Fruit fly (Drosophila melanogaster) S2 (cell line): Measurements from ENCODE around the gene CG9338.

ENCODE experiments used
- CG8478 ChIP-seq: fragments of >200 bp; optimal IDR thresholded peaks from 2 replicates; lab custom pipeline; 2018
- CTCF ChIP-seq, 2 experiments: fragments of >200 bp; optimal IDR thresholded peaks; 2 replicates each; lab custom pipeline; 2018

Gene CG9338

DNA sequence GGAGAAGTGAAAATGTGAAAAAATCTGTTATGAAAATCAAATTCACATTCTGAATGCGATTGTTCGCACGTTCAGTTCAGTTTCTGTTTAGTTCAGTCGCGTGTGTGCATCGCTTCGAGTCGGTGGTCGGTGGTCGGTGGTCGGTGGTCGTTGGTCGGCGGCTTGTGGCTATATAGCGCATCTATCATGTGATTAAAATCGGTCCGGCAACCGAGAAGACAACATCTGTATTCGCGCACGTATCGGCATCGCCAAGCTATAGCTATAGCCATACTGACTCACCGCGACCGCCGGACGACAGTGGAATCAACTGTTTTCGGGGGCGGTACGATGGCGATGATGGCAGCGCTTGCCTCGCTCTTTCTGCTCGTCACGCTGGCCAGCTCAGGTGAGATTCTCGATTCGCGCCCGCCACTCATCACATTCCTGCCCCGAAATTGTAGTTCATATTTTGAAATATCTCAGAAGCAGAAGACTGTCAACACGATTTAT, 4.8 kb downstream of the CG9338 start, which contains the start of gene CG14401:
CG14401 (plus strand) TSS at position 51 of the 492 bp plus-strand sequence.
- no peak for TF ChIP-seq CTCF (optimal IDR thresholded peaks at IDR 0.05; lab: Kevin White, UChicago)
- TF ChIP-seq CG8478 (lab: Kevin White, UChicago): no peak

dm6 chr2L:20874514-20874913, 9.5 kb downstream of the CG9338 start:
- no peak for TF ChIP-seq CG8478 (lab: Kevin White, UChicago)
- peak in 1 of 2 experiments; percentile 26 for TF ChIP-seq CTCF (optimal IDR thresholded peaks at IDR 0.05; lab: Kevin White, UChicago)

DNA sequence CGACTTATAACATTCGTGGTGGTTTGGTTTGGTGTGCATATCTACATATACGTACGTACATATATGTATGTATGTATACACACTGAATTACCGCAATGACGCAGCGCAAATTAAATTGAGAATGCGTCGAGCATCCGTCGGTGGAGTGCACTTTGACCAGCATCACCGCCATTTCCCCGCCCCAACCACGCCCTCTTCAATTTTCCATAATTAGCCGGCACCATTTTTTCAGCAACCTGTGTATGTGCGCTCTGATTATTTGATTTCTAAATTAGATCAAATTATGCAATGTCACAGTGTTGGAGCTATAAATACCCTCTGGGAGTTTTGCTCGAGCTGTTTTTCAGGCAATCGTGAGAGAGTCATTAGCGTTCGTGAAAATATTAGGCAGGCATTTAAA, 13.0 kb downstream of the CG9338 start:
- TF ChIP-seq CTCF (optimal IDR thresholded peaks at IDR 0.05; lab: Kevin White, UChicago) (no peak), CG8478 (lab: Kevin White, UChicago) (no peak)

dm6 chr2L:20878463-20878862, 13.4 kb downstream of the CG9338 start:
- no peak for TF ChIP-seq CG8478 (lab: Kevin White, UChicago)
- no peak for TF ChIP-seq CTCF (optimal IDR thresholded peaks at IDR 0.05; lab: Kevin White, UChicago)

- no peak for TF ChIP-seq CG8478 (lab: Kevin White, UChicago)
- no peak for TF ChIP-seq CTCF (optimal IDR thresholded peaks at IDR 0.05; lab: Kevin White, UChicago)
Observed at dm6 chr2L:20879567-20880141, 14.6 kb downstream of the CG9338 start.

DNA sequence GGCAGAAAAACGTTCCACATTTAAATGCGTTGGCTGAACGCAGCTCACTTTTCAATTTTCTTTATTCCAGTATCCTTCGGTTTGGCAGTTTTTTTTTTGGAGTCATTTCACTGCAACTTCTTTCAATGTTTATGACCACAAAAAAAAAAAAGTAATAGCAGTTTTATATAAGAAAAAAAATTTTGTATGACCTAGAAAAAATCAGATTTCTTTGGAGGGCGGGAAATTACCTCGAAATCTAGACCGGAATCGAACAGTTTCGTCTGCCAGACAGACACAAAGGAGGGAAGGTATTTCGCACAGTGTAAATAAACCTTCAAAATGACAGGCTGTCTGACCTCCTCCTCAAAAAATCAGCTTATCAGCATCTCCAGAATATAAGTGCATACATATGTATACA, 15.5 kb downstream of the CG9338 start:
- no peak for TF ChIP-seq CG8478 (lab: Kevin White, UChicago)
- no peak for TF ChIP-seq CTCF (optimal IDR thresholded peaks at IDR 0.05; lab: Kevin White, UChicago)

DNA sequence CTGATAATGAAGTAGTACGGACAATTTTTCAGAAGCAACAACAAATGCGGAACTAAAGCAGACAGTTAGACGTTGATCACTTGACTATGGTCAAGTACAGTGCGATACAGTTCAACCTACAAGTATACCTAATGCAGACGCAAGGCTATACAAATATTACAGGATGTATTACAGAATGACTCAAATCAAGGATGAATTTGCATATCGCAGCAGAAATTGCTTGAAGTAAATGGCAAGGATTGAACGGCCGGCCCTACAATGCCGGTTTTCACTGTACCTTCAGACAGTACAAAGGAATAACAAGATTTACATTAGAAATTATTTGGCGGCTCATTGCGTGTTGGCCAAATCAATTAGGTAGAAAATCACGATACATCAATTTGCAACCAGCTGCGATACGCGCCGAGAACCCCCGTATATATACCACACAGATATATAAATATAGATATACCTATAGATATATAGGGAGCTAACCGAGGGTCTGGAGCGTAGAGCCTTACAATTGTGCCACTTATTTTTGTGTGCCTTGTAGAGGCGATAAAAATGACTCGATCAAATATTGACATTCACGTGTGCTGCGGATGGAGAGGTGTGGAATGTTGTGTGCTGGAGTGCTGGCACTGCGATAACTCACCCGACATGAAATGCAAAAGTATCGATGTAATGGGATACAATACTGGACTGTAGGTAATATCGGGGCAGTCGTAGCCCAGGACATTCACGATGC, 16.5 kb downstream of the CG9338 start:
- TF ChIP-seq CG8478 (lab: Kevin White, UChicago): no peak
- no peak for TF ChIP-seq CTCF (optimal IDR thresholded peaks at IDR 0.05; lab: Kevin White, UChicago)

- no peak for TF ChIP-seq CG8478 (lab: Kevin White, UChicago)
- TF ChIP-seq CTCF (optimal IDR thresholded peaks at IDR 0.05; lab: Kevin White, UChicago): no peak
Observed at dm6 chr2L:20883097-20883496, 18.1 kb downstream of the CG9338 start.

DNA sequence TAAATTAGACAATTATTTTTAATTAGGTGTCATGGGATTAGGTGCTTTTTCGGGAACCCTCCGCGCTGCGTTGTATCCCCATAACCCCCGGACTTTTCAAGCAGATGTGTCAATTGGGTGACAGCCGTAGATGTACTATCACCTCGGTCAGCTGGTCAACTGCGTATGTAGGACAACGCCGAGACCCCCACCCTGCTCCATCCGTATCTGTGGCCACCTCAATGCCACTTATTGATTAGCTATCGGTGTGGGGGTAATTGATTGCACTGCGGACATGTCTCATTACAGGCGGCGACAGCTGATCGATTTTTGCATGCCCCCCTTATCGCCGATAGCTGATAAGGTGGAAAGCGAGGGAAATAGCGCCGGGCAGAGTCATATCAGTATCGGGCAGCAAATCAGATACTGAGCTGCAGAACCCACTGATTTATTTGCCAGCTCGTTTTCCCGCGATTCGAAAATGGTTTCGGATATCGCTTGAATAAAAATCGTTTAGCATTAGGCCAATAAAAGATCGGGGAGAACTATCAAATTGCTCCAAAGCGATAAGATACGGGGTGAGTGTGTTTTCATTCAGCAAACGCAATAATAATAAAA, 18.7 kb downstream of the CG9338 start:
- TF ChIP-seq CG8478 (lab: Kevin White, UChicago): no peak

DNA sequence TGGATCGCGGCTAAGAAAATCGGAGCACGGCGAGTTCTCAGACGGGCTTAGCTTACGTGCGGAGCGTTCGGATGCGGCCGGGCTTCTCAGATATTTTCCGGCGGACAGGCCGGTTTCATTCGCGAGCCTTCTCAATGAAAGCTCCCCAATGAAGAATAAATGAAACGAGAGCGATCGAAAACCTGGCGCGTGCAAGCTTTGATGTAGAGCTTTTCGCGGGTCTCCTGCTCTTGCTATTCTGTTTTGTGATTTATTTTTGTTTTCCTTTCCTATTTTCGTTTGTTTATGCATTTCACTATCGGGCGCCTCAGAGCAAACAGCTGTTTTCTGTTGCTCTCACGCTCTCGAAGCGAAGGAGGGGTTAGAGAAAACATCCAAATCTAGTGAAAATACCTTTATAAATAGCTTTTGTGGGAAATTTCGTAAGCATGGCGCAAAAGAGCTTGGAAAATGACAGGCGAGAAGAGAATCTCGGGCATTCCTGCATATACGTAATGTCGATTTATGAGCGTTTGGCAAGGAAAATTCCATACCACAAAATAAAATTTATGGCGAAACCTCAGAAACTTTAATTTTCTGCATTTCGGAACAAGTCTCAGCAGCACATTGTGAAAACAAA, 21.0 kb downstream of the CG9338 start:
- no peak for TF ChIP-seq CTCF (optimal IDR thresholded peaks at IDR 0.05; lab: Kevin White, UChicago)
- TF ChIP-seq CG8478 (lab: Kevin White, UChicago): no peak

DNA sequence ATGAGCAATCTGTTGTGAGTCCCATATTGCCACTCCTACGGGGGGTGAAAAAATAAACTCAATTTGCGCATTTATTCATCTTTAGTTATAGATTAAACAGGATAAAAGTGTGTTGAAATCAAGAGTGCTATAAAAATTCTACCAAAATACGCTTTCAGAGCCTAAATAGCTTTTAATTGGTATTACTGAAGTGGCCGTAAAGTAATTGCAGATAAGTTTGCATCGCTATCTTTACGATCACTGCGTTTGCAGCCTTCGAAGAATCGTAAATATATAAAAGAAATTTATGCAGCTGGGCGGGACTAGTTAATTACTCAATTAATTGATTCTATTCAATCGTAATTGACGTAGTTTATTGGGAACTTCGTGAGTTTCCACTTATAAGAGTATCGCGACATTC, 22.3 kb downstream of the CG9338 start:
- TF ChIP-seq CG8478 (lab: Kevin White, UChicago): no peak

DNA sequence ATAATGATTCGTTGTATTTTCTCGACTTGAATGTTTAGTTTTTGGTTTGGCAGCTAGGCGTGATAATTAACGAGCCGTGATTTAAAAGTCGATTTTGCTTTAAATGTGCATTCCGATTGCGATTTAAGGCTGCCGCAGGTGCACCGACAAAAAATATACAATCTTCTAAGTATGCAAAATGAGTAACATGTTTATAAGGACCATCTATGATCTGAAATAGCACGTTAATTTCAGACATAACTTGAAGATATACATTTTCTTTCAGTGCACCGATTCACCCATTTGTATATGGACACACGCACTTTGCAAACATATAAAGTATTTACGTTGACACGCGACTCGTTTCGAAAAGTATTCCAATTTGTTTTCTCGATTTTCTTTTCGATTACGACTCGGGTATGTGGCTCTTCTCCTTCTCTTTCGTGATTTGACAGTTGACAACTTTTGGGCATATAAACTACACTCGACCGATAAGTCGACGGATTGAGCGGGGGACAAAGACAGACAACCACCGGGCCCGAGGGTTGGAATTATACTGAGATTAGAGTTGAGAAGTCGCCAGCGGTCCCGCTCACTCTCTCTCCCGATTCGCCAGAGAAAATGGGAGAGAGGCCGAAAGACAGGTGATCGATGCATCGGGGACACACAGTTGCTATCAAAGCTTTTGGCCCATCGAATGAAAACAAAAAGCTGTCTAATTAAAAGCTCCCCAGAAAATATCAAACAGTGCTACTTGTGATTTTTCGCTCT, 25.0 kb downstream of the CG9338 start:
- TF ChIP-seq CG8478 (lab: Kevin White, UChicago): no peak
- TF ChIP-seq CTCF (optimal IDR thresholded peaks at IDR 0.05; lab: Kevin White, UChicago): no peak

DNA sequence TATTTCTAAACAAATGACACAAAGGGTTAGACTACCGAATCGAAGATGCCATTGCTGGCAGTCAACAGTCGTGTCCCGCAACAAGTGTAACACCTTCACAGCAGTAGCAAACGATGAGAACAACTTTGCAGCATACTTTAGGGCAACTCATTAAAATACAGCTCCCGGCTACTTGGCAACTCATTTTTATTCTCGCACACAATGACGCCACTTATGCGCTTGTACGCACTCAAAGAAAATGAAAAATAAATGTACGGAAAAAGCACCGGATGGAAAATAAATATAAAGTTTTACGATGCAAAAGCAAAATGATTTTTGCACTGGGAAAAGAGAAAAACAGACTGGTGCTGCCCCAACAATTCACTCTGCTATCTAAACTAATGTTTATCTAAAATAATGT, 26.2 kb downstream of the CG9338 start:
- TF ChIP-seq CTCF (optimal IDR thresholded peaks at IDR 0.05; lab: Kevin White, UChicago) (peak in 1 of 2 experiments; percentile 0), CG8478 (lab: Kevin White, UChicago) (no peak)

- no peak for TF ChIP-seq CTCF (optimal IDR thresholded peaks at IDR 0.05; lab: Kevin White, UChicago)
- no peak for TF ChIP-seq CG8478 (lab: Kevin White, UChicago)
Observed at dm6 chr2L:20896681-20897341, 31.8 kb downstream of the CG9338 start.
